Worm (Caenorhabditis elegans): ENCODE data around the gene acr-3.
A peak's percentile ranks its signal among the peaks of the same experiment; 100 is the strongest.

The acr-3 gene

ce11 chrX:6740983-6741365, 31.6 kb downstream of the acr-3 start (continued):
- TF ChIP-seq unc-62 (GFP tag; optimal IDR thresholded peaks at IDR 0.05) (no peak), C34B4.2 (tag; optimal IDR thresholded peaks at IDR 0.05) (no peak), egl-13 (tag; optimal IDR thresholded peaks at IDR 0.05) (no peak), ama-1 (optimal IDR thresholded peaks at IDR 0.05) (peak; percentile 52), vab-15 (tag; optimal IDR thresholded peaks at IDR 0.05) (no peak), rnt-1 (tag; optimal IDR thresholded peaks at IDR 0.05) (peak; percentile 93), ets-5 (GFP tag; IDR thresholded peaks at IDR 0.05) (no peak), nhr-84 (tag; optimal IDR thresholded peaks at IDR 0.05) (no peak), lir-3 (tag; optimal IDR thresholded peaks at IDR 0.05; ENCODE audit: poor library complexity) (peak; percentile 80), lsy-2 (tag; optimal IDR thresholded peaks at IDR 0.05) (peak; percentile 40 to 49), sox-4 (tag; optimal IDR thresholded peaks at IDR 0.05) (peak; percentile 12), Y116A8C.19 (tag; optimal IDR thresholded peaks at IDR 0.05; ENCODE audit: borderline replicate concordance) (no peak), ceh-82 (tag; optimal IDR thresholded peaks at IDR 0.05) (no peak), irx-1 (tag; optimal IDR thresholded peaks at IDR 0.05) (peak; percentile 28), alr-1 (tag; optimal IDR thresholded peaks at IDR 0.05; ENCODE audit: borderline replicate concordance) (no peak), ceh-63 (GFP tag; optimal IDR thresholded peaks at IDR 0.05) (no peak), ztf-4 (tag; optimal IDR thresholded peaks at IDR 0.05) (peak; percentile 56), mab-9 (GFP tag; IDR thresholded peaks at IDR 0.05) (peak; percentile 65), nhr-19 (GFP tag; conservative IDR thresholded peaks at IDR 0.05) (peak; percentile 90), elt-2 (tag; optimal IDR thresholded peaks at IDR 0.05) (no peak), ztf-11 (tag; optimal IDR thresholded peaks at IDR 0.05) (no peak), egl-27 (tag; optimal IDR thresholded peaks at IDR 0.05) (no peak), efl-1 (optimal IDR thresholded peaks at IDR 0.05) (peak; percentile 12 to 34), efl-1 (GFP tag; optimal IDR thresholded peaks at IDR 0.05 in 1 of 2) (peak in 1 of 2 experiments; percentile 20), hlh-4 (tag; optimal IDR thresholded peaks at IDR 0.05) (no peak), fkh-4 (tag; optimal IDR thresholded peaks at IDR 0.05; ENCODE audit: borderline replicate concordance) (no peak), tbx-2 (tag; optimal IDR thresholded peaks at IDR 0.05) (peak; percentile 76), unc-98 (GFP tag; IDR thresholded peaks at IDR 0.05) (peak; percentile 42; the same call in 1 of the 2 replicates), lin-39 (tag; optimal IDR thresholded peaks at IDR 0.05) (peak; percentile 83), mep-1 (tag; optimal IDR thresholded peaks at IDR 0.05) (peak; percentile 46), skn-1 (tag; optimal IDR thresholded peaks at IDR 0.05) (no peak), ceh-88 (GFP tag; IDR thresholded peaks at IDR 0.05) (peak; percentile 22; the same call in 1 of the 2 replicates), unc-86 (tag; optimal IDR thresholded peaks at IDR 0.05) (no peak), nhr-28 (tag; optimal IDR thresholded peaks at IDR 0.05) (no peak), ceh-90 (tag; optimal IDR thresholded peaks at IDR 0.05) (no peak), zag-1 (tag; optimal IDR thresholded peaks at IDR 0.05) (no peak), F16B12.6 (tag; optimal IDR thresholded peaks at IDR 0.05) (no peak), fos-1 (tag; optimal IDR thresholded peaks at IDR 0.05) (no peak), unc-30 (tag; optimal IDR thresholded peaks at IDR 0.05) (no peak), xbp-1 (tag; optimal IDR thresholded peaks at IDR 0.05) (peak; percentile 44), hlh-17 (GFP tag; optimal IDR thresholded peaks at IDR 0.05; ENCODE audit: borderline replicate concordance) (no peak), nhr-71 (tag; optimal IDR thresholded peaks at IDR 0.05) (peak; percentile 95), nhr-12 (tag; optimal IDR thresholded peaks at IDR 0.05) (no peak), C04F5.9 (tag; optimal IDR thresholded peaks at IDR 0.05) (peak; percentile 4), pag-3 (tag; optimal IDR thresholded peaks at IDR 0.05; ENCODE audit: borderline replicate concordance, insufficient read depth) (no peak), zip-4 (GFP tag; optimal IDR thresholded peaks at IDR 0.05) (no peak), pqm-1 (tag; optimal IDR thresholded peaks at IDR 0.05) (no peak), blmp-1 (tag; optimal IDR thresholded peaks at IDR 0.05) (peak; percentile 43), dpl-1 (GFP tag; optimal IDR thresholded peaks at IDR 0.05) (peak in 2 of 3 experiments; percentile 21 to 37), lin-13 (GFP tag; optimal IDR thresholded peaks at IDR 0.05) (peak; percentile 2), lin-14 (GFP tag; optimal IDR thresholded peaks at IDR 0.05) (peak; percentile 85), sup-37 (GFP tag; optimal IDR thresholded peaks at IDR 0.05) (peak; percentile 58), nhr-90 (tag; optimal IDR thresholded peaks at IDR 0.05; ENCODE audit: poor library complexity) (peak; percentile 20)

All from whole organism, L1 larva.